Fruit fly (Drosophila melanogaster) whole organism, wandering third instar larva: ENCODE data around the gene CG31550.

Experiments used
- Abd-B ChIP-seq: fragments of >200 bp; optimal IDR thresholded peaks from 2 replicates; lab custom pipeline; 2017; ENCODE audit warnings: missing biosample characterization, missing genetic modification characterization
- CG32264 ChIP-seq: fragments of 200-800 bp; sonication (Bioruptor generic); optimal IDR thresholded peaks from 2 replicates; lab custom pipeline; 2016; ENCODE audit warnings: missing biosample characterization, missing genetic modification characterization
- CG9705 ChIP-seq: fragments of 200-800 bp; sonication (Bioruptor generic); optimal IDR thresholded peaks from 2 replicates; lab custom pipeline; 2018; ENCODE audit warnings: missing biosample characterization, mild to moderate bottlenecking, missing genetic modification characterization
- CrebA ChIP-seq: fragments of 200-800 bp; sonication (Bioruptor generic); optimal IDR thresholded peaks from 2 replicates; lab custom pipeline; 2016; ENCODE audit warnings: missing biosample characterization, mild to moderate bottlenecking, missing genetic modification characterization, borderline replicate concordance
- Dif ChIP-seq: fragments of 200-275, 200-300 bp; sonication (Bioruptor generic); optimal IDR thresholded peaks from 2 replicates; lab custom pipeline; 2018; ENCODE audit warnings: missing biosample characterization, missing genetic modification characterization; ENCODE audit not compliant: partially characterized antibody
- GATAd ChIP-seq: sonication (Bioruptor generic); optimal IDR thresholded peaks from 2 replicates; lab custom pipeline; 2016; ENCODE audit warnings: missing biosample characterization, missing genetic modification characterization
- HLH106 ChIP-seq: fragments of 200-800 bp; optimal IDR thresholded peaks from 3 replicates; lab custom pipeline; 2019; ENCODE audit warnings: missing biosample characterization, mild to moderate bottlenecking, missing genetic modification characterization, moderate library complexity
- Hnf4 ChIP-seq: fragments of 200-800 bp; sonication (Bioruptor generic); optimal IDR thresholded peaks from 2 replicates; lab custom pipeline; 2016; ENCODE audit warnings: missing biosample characterization, mild to moderate bottlenecking, missing genetic modification characterization
- Hr78 ChIP-seq: fragments of >200 bp; optimal IDR thresholded peaks from 2 replicates; lab custom pipeline; 2017; ENCODE audit warnings: missing biosample characterization, missing genetic modification characterization
- Hr83 ChIP-seq: fragments of 200-300 bp; sonication (Bioruptor generic); optimal IDR thresholded peaks from 2 replicates; lab custom pipeline; 2016; ENCODE audit warnings: missing biosample characterization, mild to moderate bottlenecking, missing genetic modification characterization, moderate library complexity; ENCODE audit not compliant: poor library complexity, severe bottlenecking
- Jra ChIP-seq: sonication (Bioruptor generic); optimal IDR thresholded peaks from 2 replicates; lab custom pipeline; 2016; ENCODE audit warnings: missing biosample characterization, missing genetic modification characterization
- Mio ChIP-seq: sonication (Bioruptor generic); optimal IDR thresholded peaks from 2 replicates; lab custom pipeline; 2016; ENCODE audit warnings: missing biosample characterization, missing genetic modification characterization
- N ChIP-seq: fragments of >200 bp; optimal IDR thresholded peaks from 2 replicates; lab custom pipeline; 2018; ENCODE audit warnings: missing biosample characterization, missing external identifiers, missing genetic modification characterization
- OdsH ChIP-seq: fragments of 200-800 bp; sonication (Bioruptor generic); optimal IDR thresholded peaks from 2 replicates; lab custom pipeline; 2016; ENCODE audit warnings: missing biosample characterization, mild to moderate bottlenecking, missing genetic modification characterization
- Rel ChIP-seq, 2 experiments: fragments of 200-800 bp; sonication (Bioruptor generic) in 1 of 2; optimal IDR thresholded peaks; 2 replicates in 1 of 2; 3 replicates in 1 of 2; lab custom pipeline; 2016 to 2019; ENCODE audit warnings: mild to moderate bottlenecking in 2 of 2, missing biosample characterization in 2 of 2, missing genetic modification characterization in 2 of 2, moderate library complexity in 1 of 2
- Sp1 ChIP-seq: fragments of 200-800 bp; sonication (Bioruptor generic); optimal IDR thresholded peaks from 3 replicates; lab custom pipeline; 2019; ENCODE audit warnings: missing biosample characterization, mild to moderate bottlenecking, missing genetic modification characterization, moderate library complexity
- Vsx2 ChIP-seq: fragments of 200-300, 225-300 bp; sonication (Bioruptor generic); optimal IDR thresholded peaks from 2 replicates; lab custom pipeline; 2018; ENCODE audit warnings: missing biosample characterization, missing genetic modification characterization; ENCODE audit not compliant: partially characterized antibody
- br ChIP-seq: fragments of 200-800 bp; sonication (Bioruptor generic); optimal IDR thresholded peaks from 2 replicates; lab custom pipeline; 2016; ENCODE audit warnings: missing biosample characterization, missing genetic modification characterization
- brk ChIP-seq: fragments of 200-800 bp; sonication (Bioruptor generic); optimal IDR thresholded peaks from 2 replicates; lab custom pipeline; 2016; ENCODE audit warnings: missing biosample characterization, mild to moderate bottlenecking, missing genetic modification characterization
- dl ChIP-seq, 2 experiments: fragments of 175-275, 200-275 bp in 1 of 2; fragments of 200-275 bp in 1 of 2; sonication (Bioruptor generic); optimal IDR thresholded peaks; lab custom pipeline; 2018; ENCODE audit warnings: mild to moderate bottlenecking in 2 of 2, missing biosample characterization in 2 of 2, missing genetic modification characterization in 2 of 2, moderate library complexity in 2 of 2; ENCODE audit not compliant: partially characterized antibody in 2 of 2, insufficient read depth in 1 of 2
- dmrt93B ChIP-seq: fragments of 200-800 bp; sonication (Bioruptor generic); optimal IDR thresholded peaks from 2 replicates; lab custom pipeline; 2018; ENCODE audit warnings: missing biosample characterization, mild to moderate bottlenecking, missing genetic modification characterization
- dsf ChIP-seq: sonication (Bioruptor generic); optimal IDR thresholded peaks from 2 replicates; lab custom pipeline; 2016; ENCODE audit warnings: missing biosample characterization, missing genetic modification characterization, borderline replicate concordance
- ey ChIP-seq: fragments of 200-800 bp; sonication (Bioruptor generic); optimal IDR thresholded peaks from 2 replicates; lab custom pipeline; 2016; ENCODE audit warnings: missing biosample characterization, missing genetic modification characterization
- foxo ChIP-seq, 2 experiments: fragments of 200-800 bp; sonication (Bioruptor generic); optimal IDR thresholded peaks; 2 replicates in 1 of 2; 3 replicates in 1 of 2; lab custom pipeline; 2016 to 2017; ENCODE audit warnings: missing biosample characterization in 2 of 2, missing genetic modification characterization in 2 of 2
- fru ChIP-seq: fragments of 200-800 bp; sonication (Bioruptor generic); optimal IDR thresholded peaks from 3 replicates; lab custom pipeline; 2016; ENCODE audit warnings: missing biosample characterization, mild to moderate bottlenecking, missing genetic modification characterization
- h ChIP-seq: fragments of 200-800 bp; sonication (Bioruptor generic); optimal IDR thresholded peaks from 3 replicates; lab custom pipeline; 2016; ENCODE audit warnings: missing biosample characterization, mild to moderate bottlenecking, missing genetic modification characterization
- lola ChIP-seq: fragments of >200 bp; optimal IDR thresholded peaks from 2 replicates; lab custom pipeline; 2017; ENCODE audit warnings: missing biosample characterization, missing genetic modification characterization
- pan ChIP-seq: fragments of >200 bp; optimal IDR thresholded peaks from 2 replicates; lab custom pipeline; 2017
- psq ChIP-seq: fragments of 200-800 bp; sonication (Bioruptor generic); optimal IDR thresholded peaks from 3 replicates; lab custom pipeline; 2017; ENCODE audit warnings: missing biosample characterization, mild to moderate bottlenecking, missing genetic modification characterization, moderate library complexity
- rgr ChIP-seq: fragments of 200-800 bp; sonication (Bioruptor generic); optimal IDR thresholded peaks from 3 replicates; lab custom pipeline; 2016; ENCODE audit warnings: missing biosample characterization, mild to moderate bottlenecking, missing genetic modification characterization
- sage ChIP-seq: fragments of 200-800 bp; sonication (Bioruptor generic); optimal IDR thresholded peaks from 2 replicates; lab custom pipeline; 2016; ENCODE audit warnings: missing biosample characterization, mild to moderate bottlenecking, missing genetic modification characterization
- sv ChIP-seq: fragments of 200-800 bp; sonication (Bioruptor generic); optimal IDR thresholded peaks from 3 replicates; lab custom pipeline; 2016; ENCODE audit warnings: missing biosample characterization, missing genetic modification characterization
- usp ChIP-seq: fragments of >200 bp; optimal IDR thresholded peaks from 2 replicates; lab custom pipeline; 2017; ENCODE audit warnings: missing biosample characterization, missing genetic modification characterization
- woc ChIP-seq: sonication (Bioruptor generic); optimal IDR thresholded peaks from 2 replicates; lab custom pipeline; 2016; ENCODE audit warnings: missing biosample characterization, mild to moderate bottlenecking, missing genetic modification characterization

Gene CG31550

DNA sequence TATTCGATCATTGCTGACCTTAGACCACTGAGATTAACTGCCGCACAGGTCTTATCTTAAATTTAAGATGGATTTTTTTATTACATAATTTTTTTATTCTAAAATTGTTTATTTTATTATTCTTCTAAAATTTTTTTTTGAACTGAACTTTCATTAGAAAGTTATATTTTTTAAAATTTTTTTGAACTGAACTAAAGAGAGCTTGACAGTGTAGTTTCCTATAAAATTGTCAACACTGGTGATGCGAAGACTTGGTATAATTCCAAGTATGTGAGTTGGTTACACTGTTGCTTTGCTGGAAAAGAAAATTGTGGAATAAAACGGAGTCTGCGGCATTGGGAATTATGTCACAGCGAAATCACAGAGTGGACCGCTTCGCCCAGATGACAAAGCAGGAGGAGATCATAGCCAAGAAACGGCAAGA, at the start of gene CG31550:
Gene CG31550, plus strand, starts transcription at position 249 of the 424 bp plus-strand sequence.
- TF ChIP-seq fru (GFP tag; lab: Kevin White, UChicago) (no peak), dmrt93B (GFP tag; lab: Kevin White, UChicago) (no peak), Hr83 (GFP tag; lab: Kevin White, UChicago) (peak; percentile 81), HLH106 (tag; lab: Kevin White, UChicago) (peak; percentile 76), Vsx2 (GFP tag; lab: Kevin White, UChicago) (peak; percentile 59), pan (lab: Kevin White, UChicago) (no peak), foxo (GFP tag; optimal IDR thresholded peaks at IDR 0.05; lab: Kevin White, UChicago) (peak in 1 of 2 experiments; percentile 70), br (GFP tag; lab: Kevin White, UChicago) (no peak), psq (GFP tag; lab: Kevin White, UChicago) (peak; percentile 36), sv (GFP tag; lab: Kevin White, UChicago) (no peak), rgr (GFP tag; lab: Kevin White, UChicago) (peak; percentile 74), ey (GFP tag; lab: Kevin White, UChicago) (peak; percentile 36), CG9705 (GFP tag; lab: Kevin White, UChicago) (peak; percentile 6), h (GFP tag; lab: Kevin White, UChicago) (peak; percentile 64), OdsH (peak; percentile 45), usp (GFP tag; lab: Kevin White, UChicago) (no peak), Rel (GFP tag; optimal IDR thresholded peaks at IDR 0.05; lab: Kevin White, UChicago) (no peak), Rel (tag; optimal IDR thresholded peaks at IDR 0.05; lab: Kevin White, UChicago) (peak; percentile 32), Sp1 (GFP tag; lab: Kevin White, UChicago) (peak; percentile 67), Abd-B (GFP tag; lab: Kevin White, UChicago) (no peak), brk (no peak), CG32264 (no peak), Hnf4 (GFP tag; lab: Kevin White, UChicago) (no peak), woc (no peak), CrebA (no peak), Hr78 (GFP tag; lab: Kevin White, UChicago) (no peak), Mio (no peak), dl (GFP tag; optimal IDR thresholded peaks at IDR 0.05; lab: Kevin White, UChicago; ENCODE audit: insufficient read depth in 1 of 2, partially characterized antibody in 2 of 2) (no peak), Jra (no peak), sage (GFP tag; lab: Kevin White, UChicago) (no peak), dsf (GFP tag; lab: Kevin White, UChicago) (no peak)
- TF ChIP-seq, all 38 proteins: peak for 12

- no peak for TF ChIP-seq Jra
- no peak for TF ChIP-seq rgr (GFP tag; lab: Kevin White, UChicago)
- TF ChIP-seq dsf (GFP tag; lab: Kevin White, UChicago) = no peak
- peak; percentile 25 for TF ChIP-seq Vsx2 (GFP tag; lab: Kevin White, UChicago)
- no peak for TF ChIP-seq dl (GFP tag; optimal IDR thresholded peaks at IDR 0.05; lab: Kevin White, UChicago; ENCODE audit: insufficient read depth in 1 of 2, partially characterized antibody in 2 of 2)
- no peak for TF ChIP-seq woc
- no peak for TF ChIP-seq Sp1 (GFP tag; lab: Kevin White, UChicago)
- TF ChIP-seq foxo (GFP tag; optimal IDR thresholded peaks at IDR 0.05; lab: Kevin White, UChicago) = no peak
- no peak for TF ChIP-seq Hnf4 (GFP tag; lab: Kevin White, UChicago)
- TF ChIP-seq Dif (GFP tag; lab: Kevin White, UChicago) = peak; percentile 54
- TF ChIP-seq N = no peak
These were observed 46.6 kb upstream of the CG31550 start for dm6 chr3R:5438750-5439149.

DNA sequence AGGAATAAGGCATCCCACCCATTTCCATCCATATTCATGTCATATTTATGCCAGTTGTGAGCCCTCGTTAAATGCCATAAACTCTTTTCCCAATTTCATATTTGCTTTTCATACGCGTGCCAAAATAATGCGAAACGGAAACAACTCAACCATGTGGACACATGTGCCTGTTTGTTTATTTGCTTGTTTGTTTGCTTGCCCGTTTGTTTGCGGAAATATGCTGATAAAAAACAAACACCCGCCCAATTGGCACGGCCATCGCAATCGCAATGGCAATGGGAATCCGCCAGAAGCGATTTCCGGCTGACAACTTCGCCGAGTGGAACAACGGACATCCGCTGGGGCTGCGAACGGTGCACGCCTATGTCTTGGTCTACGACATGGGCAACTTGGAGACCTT, 31.0 kb upstream of the CG31550 start:
- TF ChIP-seq ey (GFP tag; lab: Kevin White, UChicago) (no peak), GATAd (GFP tag; lab: Kevin White, UChicago) (no peak), Jra (peak; percentile 35), fru (GFP tag; lab: Kevin White, UChicago) (peak; percentile 17), dmrt93B (GFP tag; lab: Kevin White, UChicago) (peak; percentile 24), Hr83 (GFP tag; lab: Kevin White, UChicago) (peak; percentile 84), CG9705 (GFP tag; lab: Kevin White, UChicago) (no peak), CrebA (no peak), OdsH (peak; percentile 53), rgr (GFP tag; lab: Kevin White, UChicago) (peak; percentile 54), lola (GFP tag; lab: Kevin White, UChicago) (no peak), foxo (GFP tag; optimal IDR thresholded peaks at IDR 0.05; lab: Kevin White, UChicago) (peak in 1 of 2 experiments; percentile 26), h (GFP tag; lab: Kevin White, UChicago) (peak; percentile 52)
